Fruit fly (Drosophila melanogaster) whole organism, adult: ENCODE data around the gene CG8043.

Experiments used
- CG11617 ChIP-seq: fragments of 200-800 bp; sonication (Bioruptor generic); optimal IDR thresholded peaks from 2 replicates; lab custom pipeline; 2017; ENCODE audit warnings: mild to moderate bottlenecking, missing biosample characterization, missing genetic modification reagents, missing genetic modification characterization
- CG12768 ChIP-seq: fragments of 200-800 bp; sonication (Bioruptor generic); optimal IDR thresholded peaks from 2 replicates; lab custom pipeline; 2017; ENCODE audit warnings: missing biosample characterization, missing genetic modification characterization, mild to moderate bottlenecking, moderate library complexity, missing genetic modification reagents
- CG14711 ChIP-seq: fragments of 200-800 bp; sonication (Bioruptor generic); optimal IDR thresholded peaks from 2 replicates; lab custom pipeline; 2018; ENCODE audit warnings: missing biosample characterization, mild to moderate bottlenecking, missing genetic modification characterization, moderate library complexity
- CG1620 ChIP-seq: fragments of 200-800 bp; sonication (Bioruptor generic); optimal IDR thresholded peaks from 2 replicates; lab custom pipeline; 2016; ENCODE audit warnings: missing biosample characterization, missing genetic modification characterization
- CG33017 ChIP-seq: fragments of 200-800 bp; sonication (Bioruptor generic); optimal IDR thresholded peaks from 2 replicates; lab custom pipeline; 2018; ENCODE audit warnings: missing biosample characterization, mild to moderate bottlenecking, missing genetic modification characterization, moderate library complexity
- CG5204 ChIP-seq: fragments of 200-800 bp; sonication (Bioruptor generic); optimal IDR thresholded peaks from 2 replicates; lab custom pipeline; 2016; ENCODE audit warnings: missing biosample characterization, missing genetic modification characterization
- CG7045 ChIP-seq: fragments of 200-800 bp; sonication (Bioruptor generic); optimal IDR thresholded peaks from 2 replicates; lab custom pipeline; 2017; ENCODE audit warnings: missing biosample characterization, mild to moderate bottlenecking, missing genetic modification characterization
- CG7101 ChIP-seq: fragments of 200-800 bp; sonication (Bioruptor generic); optimal IDR thresholded peaks from 2 replicates; lab custom pipeline; 2018; ENCODE audit warnings: missing biosample characterization, mild to moderate bottlenecking, missing genetic modification characterization, moderate library complexity
- Clk ChIP-seq: fragments of 200-800 bp; sonication (Bioruptor generic); optimal IDR thresholded peaks from 2 replicates; lab custom pipeline; 2017; ENCODE audit warnings: missing biosample characterization, missing genetic modification characterization
- Crg-1 ChIP-seq: fragments of 200-800 bp; sonication (Bioruptor generic); optimal IDR thresholded peaks from 2 replicates; lab custom pipeline; 2016; ENCODE audit warnings: missing biosample characterization, missing genetic modification characterization
- Hr96 ChIP-seq: fragments of 200-800 bp; sonication (Bioruptor generic); optimal IDR thresholded peaks from 2 replicates; lab custom pipeline; 2016; ENCODE audit warnings: missing biosample characterization, missing genetic modification characterization
- Mnt ChIP-seq: fragments of 200-800 bp; sonication (Bioruptor generic); optimal IDR thresholded peaks from 2 replicates; lab custom pipeline; 2016; ENCODE audit warnings: missing biosample characterization, mild to moderate bottlenecking, missing genetic modification characterization
- bab1 ChIP-seq: fragments of 200-800 bp; sonication (Bioruptor generic); optimal IDR thresholded peaks from 3 replicates; lab custom pipeline; 2019; ENCODE audit warnings: missing biosample characterization, mild to moderate bottlenecking, missing genetic modification characterization, moderate library complexity
- cic ChIP-seq: fragments of 200-800 bp; sonication (Bioruptor generic); optimal IDR thresholded peaks from 2 replicates; lab custom pipeline; 2017; ENCODE audit warnings: missing biosample characterization, mild to moderate bottlenecking, missing genetic modification characterization, moderate library complexity
- cnc ChIP-seq, 2 experiments: fragments of >200 bp; optimal IDR thresholded peaks; 2 replicates each; lab custom pipeline; 2017
- kay ChIP-seq: fragments of 200-800 bp; sonication (Bioruptor generic); peaks from one replicate; lab custom pipeline; 2016; ENCODE audit warnings: missing biosample characterization, missing genetic modification characterization, borderline replicate concordance
- ovo ChIP-seq: fragments of 200-800 bp; sonication (Bioruptor generic); optimal IDR thresholded peaks from 2 replicates; lab custom pipeline; 2016; ENCODE audit warnings: missing biosample characterization, missing genetic modification characterization
- pad ChIP-seq: fragments of 200-800 bp; sonication (Bioruptor generic); optimal IDR thresholded peaks from 3 replicates; lab custom pipeline; 2017; ENCODE audit warnings: missing biosample characterization, missing genetic modification characterization, mild to moderate bottlenecking, moderate library complexity, missing genetic modification reagents
- tj ChIP-seq: fragments of 200-800 bp; sonication (Bioruptor generic); optimal IDR thresholded peaks from 3 replicates; lab custom pipeline; 2017; ENCODE audit warnings: missing biosample characterization, mild to moderate bottlenecking, missing genetic modification characterization, moderate library complexity
- toe ChIP-seq: fragments of 200-800 bp; sonication (Bioruptor generic); optimal IDR thresholded peaks from 2 replicates; lab custom pipeline; 2016; ENCODE audit warnings: missing biosample characterization, missing genetic modification characterization

Gene CG8043

dm6 chr3R:8673803-8674234 lies 2.9 kb upstream of the CG8043 start, which contains the start of gene mRpL19:
Gene mRpL19, plus strand, starts transcription at chr3R:8674109.
- TF ChIP-seq Mnt (GFP tag; lab: Kevin White, UChicago) (peak; percentile 59), kay (peak; percentile 88), CG5204 (GFP tag; lab: Kevin White, UChicago) (no peak), CG12768 (GFP tag; lab: Kevin White, UChicago) (no peak), Clk (GFP tag; lab: Kevin White, UChicago) (no peak), bab1 (GFP tag; lab: Kevin White, UChicago) (peak; percentile 73), CG1620 (GFP tag; lab: Kevin White, UChicago) (no peak), toe (no peak), cnc (optimal IDR thresholded peaks at IDR 0.05; lab: Kevin White, UChicago) (no peak), CG7101 (peak; percentile 76), Crg-1 (no peak), CG14711 (tag; lab: Kevin White, UChicago) (peak; percentile 64), ovo (GFP tag; lab: Kevin White, UChicago) (no peak), CG11617 (peak; percentile 44), Hr96 (GFP tag; lab: Kevin White, UChicago) (no peak), CG33017 (peak; percentile 68), tj (GFP tag; lab: Kevin White, UChicago) (peak; percentile 20), cic (peak; percentile 27), CG7045 (GFP tag; lab: Kevin White, UChicago) (peak; percentile 43), pad (no peak)

DNA sequence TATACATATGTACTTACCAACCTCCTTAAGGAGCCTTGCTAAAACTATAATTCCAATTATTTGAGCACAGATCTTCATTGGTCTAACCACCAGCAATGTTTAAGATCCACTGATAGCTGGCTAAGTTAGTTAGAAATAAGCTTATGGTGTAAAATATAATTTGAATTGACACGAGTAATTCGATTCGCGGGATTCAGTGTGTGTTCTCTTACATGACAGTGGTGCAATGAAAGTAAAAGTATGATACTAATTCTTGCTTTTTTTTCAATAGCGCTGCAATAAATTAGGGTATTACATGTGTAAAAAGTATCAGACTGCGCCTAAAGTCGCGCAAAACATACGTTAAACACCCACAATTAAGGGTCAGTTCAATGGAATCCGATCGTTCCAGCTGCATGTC lies 3.2 kb downstream of the CG8043 start, which contains the start of gene CG33325:
CG33325 (minus strand) TSS at position 101 of the 400 bp plus-strand sequence.
- TF ChIP-seq CG12768 (GFP tag; lab: Kevin White, UChicago), result no peak
- no peak for TF ChIP-seq Clk (GFP tag; lab: Kevin White, UChicago)
- no peak for TF ChIP-seq bab1 (GFP tag; lab: Kevin White, UChicago)
- no peak for TF ChIP-seq tj (GFP tag; lab: Kevin White, UChicago)
- no peak for TF ChIP-seq cic

- TF ChIP-seq CG12768 (GFP tag; lab: Kevin White, UChicago) (no peak), ovo (GFP tag; lab: Kevin White, UChicago) (no peak), kay (no peak), CG7045 (GFP tag; lab: Kevin White, UChicago) (no peak), CG5204 (GFP tag; lab: Kevin White, UChicago) (no peak), bab1 (GFP tag; lab: Kevin White, UChicago) (no peak), pad (no peak), CG11617 (no peak), Mnt (GFP tag; lab: Kevin White, UChicago) (no peak)
These were observed 3.9 kb downstream of the CG8043 start for dm6 chr3R:8680611-8681010.

DNA sequence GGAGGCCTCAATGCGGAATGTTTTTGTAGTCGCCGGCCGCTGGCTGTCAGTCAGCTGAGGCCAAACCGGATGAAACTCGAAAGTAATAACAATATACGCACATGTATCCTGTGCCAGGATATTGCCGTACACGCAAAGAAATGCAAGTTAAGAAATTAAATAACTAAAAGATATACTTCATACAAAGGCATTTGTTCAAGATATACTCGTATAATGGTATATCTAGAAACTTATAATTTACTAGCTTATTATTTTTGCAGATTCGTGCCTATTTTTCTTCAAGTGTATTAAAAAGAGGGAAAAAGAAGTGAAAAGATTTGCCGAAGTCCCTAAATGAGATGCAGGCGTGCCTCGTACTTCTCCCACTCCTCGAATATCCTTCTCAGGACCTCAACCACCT lies 6.6 kb downstream of the CG8043 start:
- TF ChIP-seq CG33017 (no peak), CG1620 (GFP tag; lab: Kevin White, UChicago) (no peak), CG14711 (tag; lab: Kevin White, UChicago) (no peak), CG12768 (GFP tag; lab: Kevin White, UChicago) (no peak), ovo (GFP tag; lab: Kevin White, UChicago) (no peak), pad (no peak), CG7045 (GFP tag; lab: Kevin White, UChicago) (no peak), kay (no peak), tj (GFP tag; lab: Kevin White, UChicago) (no peak), CG11617 (no peak)

DNA sequence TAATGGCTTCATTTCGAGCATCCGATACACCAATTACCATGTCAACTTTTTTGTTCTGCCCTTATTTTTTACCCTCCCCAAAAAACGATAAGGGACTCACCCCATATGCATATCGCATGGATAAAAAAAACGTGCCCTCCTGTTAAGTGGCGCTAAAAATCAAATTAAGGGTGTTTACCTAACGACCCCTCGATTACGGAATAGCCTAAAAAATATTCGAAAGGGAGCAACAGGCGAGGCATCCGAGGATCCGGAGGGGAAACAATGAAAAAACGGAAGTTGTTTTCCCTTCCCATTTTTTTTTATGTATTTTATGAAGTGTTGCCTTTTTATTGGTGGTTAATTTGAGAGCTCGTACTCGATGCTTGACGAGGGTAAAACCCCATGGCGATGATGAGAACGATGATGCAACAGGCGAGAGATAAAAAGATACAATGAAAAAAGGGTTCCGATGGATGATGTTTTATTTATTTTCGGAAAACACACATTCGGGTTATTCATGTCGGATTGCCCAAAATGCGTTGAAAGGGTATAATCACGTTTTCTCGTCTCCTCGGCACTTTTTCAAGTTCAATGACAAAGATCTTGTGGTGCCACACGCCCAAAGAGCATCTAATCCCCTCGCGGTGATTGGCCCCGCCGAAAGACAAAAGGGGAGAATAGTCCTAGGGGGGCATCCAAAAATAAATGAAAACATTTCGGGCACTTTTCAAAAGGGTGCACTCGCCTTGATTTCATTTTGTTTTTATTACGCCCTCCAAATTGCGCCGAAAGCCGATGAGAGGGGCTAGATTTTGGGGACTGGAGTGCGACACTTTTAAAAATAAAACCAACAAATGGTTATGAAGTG lies 7.8 kb downstream of the CG8043 start, which contains the start of gene CG44227:
CG44227 (minus strand) TSS at position 849 of the 850 bp plus-strand sequence.
- TF ChIP-seq Hr96 (GFP tag; lab: Kevin White, UChicago), result no peak
- TF ChIP-seq Crg-1, result no peak
- no peak for TF ChIP-seq CG11617
- no peak for TF ChIP-seq CG33017
- TF ChIP-seq CG14711 (tag; lab: Kevin White, UChicago), result no peak
- no peak for TF ChIP-seq tj (GFP tag; lab: Kevin White, UChicago)
- no peak for TF ChIP-seq ovo (GFP tag; lab: Kevin White, UChicago)
- no peak for TF ChIP-seq CG5204 (GFP tag; lab: Kevin White, UChicago)
- no peak for TF ChIP-seq CG12768 (GFP tag; lab: Kevin White, UChicago)
- TF ChIP-seq cic, result no peak

dm6 chr3R:8686446-8686845 lies 9.7 kb downstream of the CG8043 start:
- TF ChIP-seq cic (no peak), cnc (optimal IDR thresholded peaks at IDR 0.05; lab: Kevin White, UChicago) (no peak), tj (GFP tag; lab: Kevin White, UChicago) (no peak), CG7045 (GFP tag; lab: Kevin White, UChicago) (no peak), Mnt (GFP tag; lab: Kevin White, UChicago) (no peak), Hr96 (GFP tag; lab: Kevin White, UChicago) (no peak), CG12768 (GFP tag; lab: Kevin White, UChicago) (no peak), CG1620 (GFP tag; lab: Kevin White, UChicago) (no peak), CG7101 (no peak), Clk (GFP tag; lab: Kevin White, UChicago) (no peak)
